Worm (Caenorhabditis elegans): ENCODE results near the gene F08A7.1.

DNA sequence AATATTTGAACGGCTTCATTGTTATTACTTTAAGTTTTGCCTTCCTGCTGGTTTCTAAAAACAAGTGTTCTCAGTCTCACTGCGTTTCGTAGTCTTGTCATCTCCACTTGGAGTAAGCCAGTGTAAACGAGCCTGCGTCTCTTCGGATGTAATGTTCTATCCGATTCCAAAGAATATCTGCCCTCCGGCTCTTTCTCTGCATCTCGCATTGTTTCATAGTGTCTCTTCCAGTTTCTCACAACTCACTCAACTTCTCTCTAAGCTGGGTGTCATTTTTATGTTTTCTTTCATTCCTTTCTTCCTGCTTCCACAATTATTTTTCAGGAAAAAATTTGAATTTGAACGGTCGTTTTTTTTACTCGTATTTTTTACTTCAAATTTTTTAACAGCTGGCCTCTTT lies 13.4 kb upstream of the F08A7.1 start:
- TF ChIP-seq ceh-9 (tag; optimal IDR thresholded peaks at IDR 0.05), result no peak
- no peak for TF ChIP-seq nhr-232 (tag; optimal IDR thresholded peaks at IDR 0.05)
- no peak for TF ChIP-seq rnt-1 (tag; optimal IDR thresholded peaks at IDR 0.05)
- TF ChIP-seq fkh-10 (GFP tag; optimal IDR thresholded peaks at IDR 0.05), result no peak
- TF ChIP-seq pat-9 (tag; optimal IDR thresholded peaks at IDR 0.05), result no peak
- TF ChIP-seq C08G9.2 (tag; optimal IDR thresholded peaks at IDR 0.05), result no peak
- TF ChIP-seq gmeb-2 (tag; optimal IDR thresholded peaks at IDR 0.05), result no peak
- TF ChIP-seq ama-1 (optimal IDR thresholded peaks at IDR 0.05), result no peak
- no peak for TF ChIP-seq odd-2 (tag; optimal IDR thresholded peaks at IDR 0.05)

All from whole organism, late embryonic.